Fruit fly (Drosophila melanogaster): ENCODE results near the gene UQCR-11.

dm6 chr3L:25115899-25116298 is 4.6 kb upstream of the UQCR-11 start, which contains the start of gene MED21:
- no peak for TF ChIP-seq sage (GFP tag; optimal IDR thresholded peaks at IDR 0.05)
- peak; percentile 38 for TF ChIP-seq Myc (optimal IDR thresholded peaks at IDR 0.05)
- no peak for TF ChIP-seq HLH106 (tag; optimal IDR thresholded peaks at IDR 0.05)
- peak; percentile 77 for TF ChIP-seq Hr78 (GFP tag; optimal IDR thresholded peaks at IDR 0.05)
- TF ChIP-seq Mio (GFP tag; optimal IDR thresholded peaks at IDR 0.05), result no peak
- TF ChIP-seq pan (optimal IDR thresholded peaks at IDR 0.05), result no peak
- no peak for TF ChIP-seq ey (GFP tag; optimal IDR thresholded peaks at IDR 0.05)
- no peak for TF ChIP-seq Hr83 (GFP tag; optimal IDR thresholded peaks at IDR 0.05; ENCODE audit: poor library complexity, severe bottlenecking)
- no peak for TF ChIP-seq CG9705 (GFP tag; optimal IDR thresholded peaks at IDR 0.05)
- no peak for TF ChIP-seq fru (GFP tag; optimal IDR thresholded peaks at IDR 0.05)
